Fruit fly (Drosophila melanogaster): Measurements from ENCODE around the gene CG14397.

The CG14397 gene

DNA sequence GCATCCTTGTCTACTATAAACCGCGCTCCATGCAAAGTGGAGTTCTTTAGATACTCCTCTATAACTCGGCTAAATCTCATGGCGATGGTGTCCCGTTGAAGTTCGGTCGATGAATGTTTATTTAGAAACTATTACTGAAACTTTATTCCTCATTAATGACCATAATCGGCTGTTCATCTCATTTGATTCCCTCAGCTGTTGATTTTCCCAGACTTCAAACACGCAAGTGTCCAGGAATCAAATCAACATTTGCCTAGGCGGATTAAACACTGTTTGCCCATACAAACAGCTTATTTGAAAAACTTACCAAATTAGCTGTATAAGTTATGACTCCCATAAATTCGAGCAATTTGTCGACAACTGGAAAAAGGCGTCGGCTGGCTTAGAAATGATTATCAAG, 2.4 kb upstream of the CG14397 start, which contains the start of gene ppk13:
TSS of gene ppk13 (minus strand) at position 101 of the 400 bp plus-strand sequence.
- no peak for TF ChIP-seq woc (GFP tag; optimal IDR thresholded peaks at IDR 0.05)
- TF ChIP-seq CG32264 (GFP tag; optimal IDR thresholded peaks at IDR 0.05): no peak

DNA sequence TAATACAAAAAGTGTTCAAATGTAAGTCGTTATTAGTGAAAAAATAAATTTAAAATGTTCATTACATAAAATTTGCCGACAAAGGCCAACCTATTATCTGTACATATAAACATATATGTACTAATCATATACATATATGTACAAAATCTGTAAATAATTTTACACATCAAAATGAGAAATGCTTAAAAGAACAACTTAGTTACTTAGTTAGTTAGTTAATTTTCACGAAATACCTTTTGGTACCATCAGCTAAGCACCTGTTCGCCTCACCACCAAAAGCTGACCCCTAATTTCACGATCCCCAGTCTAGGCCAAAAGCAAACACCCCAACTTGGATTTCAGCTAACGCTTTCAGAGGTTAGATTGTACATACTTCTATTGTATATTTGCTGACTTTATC, 2.0 kb upstream of the CG14397 start, which contains the start of gene CG9259:
TSS of gene CG9259 (plus strand) at position 301 of the 400 bp plus-strand sequence.
- TF ChIP-seq Myc (optimal IDR thresholded peaks at IDR 0.05): no peak
- TF ChIP-seq pan (optimal IDR thresholded peaks at IDR 0.05): no peak
- TF ChIP-seq Abd-B (GFP tag; optimal IDR thresholded peaks at IDR 0.05): no peak
- no peak for TF ChIP-seq brk (GFP tag; optimal IDR thresholded peaks at IDR 0.05)
- no peak for TF ChIP-seq Jra (GFP tag; optimal IDR thresholded peaks at IDR 0.05)
- no peak for TF ChIP-seq dl (GFP tag; optimal IDR thresholded peaks at IDR 0.05; ENCODE audit: insufficient read depth in 1 of 2, partially characterized antibody in 2 of 2)
- TF ChIP-seq ey (GFP tag; optimal IDR thresholded peaks at IDR 0.05): no peak
- no peak for TF ChIP-seq CrebA (GFP tag; optimal IDR thresholded peaks at IDR 0.05; ENCODE audit: borderline replicate concordance)
- no peak for TF ChIP-seq woc (GFP tag; optimal IDR thresholded peaks at IDR 0.05)
- TF ChIP-seq dsf (GFP tag; optimal IDR thresholded peaks at IDR 0.05; ENCODE audit: borderline replicate concordance): no peak
- no peak for TF ChIP-seq jim (GFP tag; optimal IDR thresholded peaks at IDR 0.05)
- no peak for TF ChIP-seq fru (GFP tag; optimal IDR thresholded peaks at IDR 0.05)
- no peak for TF ChIP-seq HLH106 (tag; optimal IDR thresholded peaks at IDR 0.05)
- TF ChIP-seq Vsx2 (GFP tag; optimal IDR thresholded peaks at IDR 0.05; ENCODE audit: partially characterized antibody): no peak
- no peak for TF ChIP-seq psq (GFP tag; optimal IDR thresholded peaks at IDR 0.05)
- no peak for TF ChIP-seq GATAd (GFP tag; optimal IDR thresholded peaks at IDR 0.05)

DNA sequence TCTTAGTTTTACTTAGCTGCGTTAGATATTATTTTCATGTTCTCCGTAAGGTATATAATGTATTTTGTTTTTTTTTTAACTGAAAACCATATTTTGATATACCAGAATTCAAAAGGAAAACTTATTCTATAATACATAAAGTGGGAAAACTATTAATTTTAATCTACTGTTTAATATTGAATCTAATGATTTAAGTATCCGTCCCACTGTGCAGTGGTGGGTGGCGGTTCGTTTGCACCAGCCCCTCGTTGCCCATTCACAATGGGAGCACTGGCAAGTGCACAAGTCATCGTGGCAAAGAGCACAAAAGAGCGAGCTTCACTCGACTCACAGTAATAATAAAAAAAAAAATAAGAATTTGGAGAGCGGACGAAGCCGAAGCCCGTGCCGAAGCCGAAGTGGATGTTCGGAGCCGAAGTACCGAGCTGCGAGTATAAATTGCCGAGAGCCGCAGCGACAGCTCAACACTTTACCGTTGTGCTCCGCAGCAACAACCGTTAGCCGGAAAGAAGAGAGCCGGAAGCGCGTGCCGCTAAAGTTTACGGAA, 5.5 kb downstream of the CG14397 start, which contains the start of gene CG34136:
TSS of gene CG34136 (plus strand) at position 475 of the 547 bp plus-strand sequence.
- TF ChIP-seq dmrt93B (GFP tag; optimal IDR thresholded peaks at IDR 0.05): no peak
- TF ChIP-seq Hr83 (GFP tag; optimal IDR thresholded peaks at IDR 0.05; ENCODE audit: poor library complexity, severe bottlenecking): no peak
- TF ChIP-seq CrebA (GFP tag; optimal IDR thresholded peaks at IDR 0.05; ENCODE audit: borderline replicate concordance): peak; percentile 68
- no peak for TF ChIP-seq Dfd (GFP tag; optimal IDR thresholded peaks at IDR 0.05)
- TF ChIP-seq foxo (GFP tag; optimal IDR thresholded peaks at IDR 0.05): peak in 1 of 2 experiments; percentile 14
- peak; percentile 22 for TF ChIP-seq h (GFP tag; optimal IDR thresholded peaks at IDR 0.05)
- TF ChIP-seq fru (GFP tag; optimal IDR thresholded peaks at IDR 0.05): peak; percentile 74
- TF ChIP-seq Dif (GFP tag; optimal IDR thresholded peaks at IDR 0.05; ENCODE audit: partially characterized antibody): peak; percentile 18
- peak; percentile 36 for TF ChIP-seq tai (GFP tag; optimal IDR thresholded peaks at IDR 0.05)
- TF ChIP-seq dl (GFP tag; optimal IDR thresholded peaks at IDR 0.05; ENCODE audit: insufficient read depth in 1 of 2, partially characterized antibody in 2 of 2): peak in 1 of 2 experiments; percentile 52
- TF ChIP-seq rgr (GFP tag; optimal IDR thresholded peaks at IDR 0.05): no peak
- peak; percentile 15 for TF ChIP-seq Rel (GFP tag; optimal IDR thresholded peaks at IDR 0.05)
- TF ChIP-seq Rel (tag; optimal IDR thresholded peaks at IDR 0.05): no peak
- TF ChIP-seq ey (GFP tag; optimal IDR thresholded peaks at IDR 0.05): no peak

DNA sequence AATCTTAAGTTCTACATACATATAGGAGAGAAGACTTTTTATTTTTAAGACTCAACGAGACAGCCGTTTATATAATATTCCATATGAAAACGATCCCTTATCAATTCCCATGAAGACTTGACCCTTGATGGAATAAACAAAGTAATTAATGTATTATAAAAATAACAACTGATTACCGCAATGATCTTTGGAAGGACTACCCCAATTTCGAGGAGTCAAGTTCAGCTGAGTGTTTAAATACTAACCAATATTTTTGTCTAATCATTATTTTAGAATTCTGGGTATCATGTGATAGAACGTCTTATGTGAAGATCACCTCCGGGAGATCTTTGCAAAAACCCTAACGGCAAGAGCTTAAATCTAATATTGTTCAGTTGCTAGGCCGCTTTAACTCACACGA, 6.8 kb downstream of the CG14397 start:
- TF ChIP-seq lola (GFP tag; optimal IDR thresholded peaks at IDR 0.05): no peak
- TF ChIP-seq dl (GFP tag; optimal IDR thresholded peaks at IDR 0.05; ENCODE audit: insufficient read depth in 1 of 2, partially characterized antibody in 2 of 2): no peak
- TF ChIP-seq Vsx2 (GFP tag; optimal IDR thresholded peaks at IDR 0.05; ENCODE audit: partially characterized antibody): no peak
- TF ChIP-seq OdsH (GFP tag; optimal IDR thresholded peaks at IDR 0.05): no peak
- no peak for TF ChIP-seq dmrt93B (GFP tag; optimal IDR thresholded peaks at IDR 0.05)
- TF ChIP-seq foxo (GFP tag; optimal IDR thresholded peaks at IDR 0.05): no peak
- no peak for TF ChIP-seq brk (GFP tag; optimal IDR thresholded peaks at IDR 0.05)
- no peak for TF ChIP-seq psq (GFP tag; optimal IDR thresholded peaks at IDR 0.05)

DNA sequence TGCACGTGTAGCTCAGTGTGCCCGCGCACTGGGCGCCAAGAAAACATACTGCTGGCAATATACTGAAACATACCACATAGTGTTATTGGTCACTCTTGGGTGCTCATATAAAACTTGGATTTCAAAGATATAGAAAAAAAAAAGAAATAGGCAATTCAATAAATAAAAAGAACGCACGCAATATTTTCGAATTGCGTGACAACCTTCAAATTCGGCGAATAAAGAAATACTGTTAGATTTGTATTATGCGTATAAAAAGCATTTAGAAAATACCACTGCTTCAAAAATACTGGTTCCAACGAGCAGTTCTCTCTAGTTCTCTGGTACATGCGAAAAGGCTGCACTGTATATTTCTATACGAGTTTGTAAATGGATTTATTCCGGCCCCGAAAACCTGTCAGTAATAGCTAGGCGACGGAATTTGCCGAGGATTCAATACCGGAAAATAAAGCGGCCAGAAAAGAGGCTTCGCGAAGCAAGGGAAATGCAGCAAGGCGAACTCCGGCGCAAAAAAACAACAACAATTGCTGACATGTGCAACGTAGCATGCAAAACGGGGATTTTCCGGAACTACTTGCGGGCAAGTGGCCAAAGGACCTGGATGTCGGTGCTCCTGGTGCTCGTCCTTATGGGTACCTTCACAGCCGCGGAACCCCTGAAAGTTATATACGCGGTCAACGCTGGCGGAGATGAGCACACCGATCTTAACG, 11.5 kb downstream of the CG14397 start, which contains the start of gene CG9257:
TSS of gene CG9257 (plus strand) at position 345 of the 710 bp plus-strand sequence.
- TF ChIP-seq Mio (GFP tag; optimal IDR thresholded peaks at IDR 0.05) (no peak), brk (GFP tag; optimal IDR thresholded peaks at IDR 0.05) (peak; percentile 27), ey (GFP tag; optimal IDR thresholded peaks at IDR 0.05) (peak; percentile 13), woc (GFP tag; optimal IDR thresholded peaks at IDR 0.05) (peak; percentile 40), tai (GFP tag; optimal IDR thresholded peaks at IDR 0.05) (peak; percentile 57), foxo (GFP tag; optimal IDR thresholded peaks at IDR 0.05) (peak in 1 of 2 experiments; percentile 38), OdsH (GFP tag; optimal IDR thresholded peaks at IDR 0.05) (peak; percentile 6), CG32264 (GFP tag; optimal IDR thresholded peaks at IDR 0.05) (no peak), Myc (optimal IDR thresholded peaks at IDR 0.05) (peak; percentile 21), CG9705 (GFP tag; optimal IDR thresholded peaks at IDR 0.05) (no peak), Abd-B (GFP tag; optimal IDR thresholded peaks at IDR 0.05) (no peak), dmrt93B (GFP tag; optimal IDR thresholded peaks at IDR 0.05) (no peak), Rel (GFP tag; optimal IDR thresholded peaks at IDR 0.05) (no peak), Rel (tag; optimal IDR thresholded peaks at IDR 0.05) (peak; percentile 81), lola (GFP tag; optimal IDR thresholded peaks at IDR 0.05) (no peak), Hnf4 (GFP tag; optimal IDR thresholded peaks at IDR 0.05) (peak; percentile 24), Sp1 (GFP tag; optimal IDR thresholded peaks at IDR 0.05) (no peak), h (GFP tag; optimal IDR thresholded peaks at IDR 0.05) (no peak)
